Worm (Caenorhabditis elegans): ENCODE results near the gene R04A9.9.

DNA sequence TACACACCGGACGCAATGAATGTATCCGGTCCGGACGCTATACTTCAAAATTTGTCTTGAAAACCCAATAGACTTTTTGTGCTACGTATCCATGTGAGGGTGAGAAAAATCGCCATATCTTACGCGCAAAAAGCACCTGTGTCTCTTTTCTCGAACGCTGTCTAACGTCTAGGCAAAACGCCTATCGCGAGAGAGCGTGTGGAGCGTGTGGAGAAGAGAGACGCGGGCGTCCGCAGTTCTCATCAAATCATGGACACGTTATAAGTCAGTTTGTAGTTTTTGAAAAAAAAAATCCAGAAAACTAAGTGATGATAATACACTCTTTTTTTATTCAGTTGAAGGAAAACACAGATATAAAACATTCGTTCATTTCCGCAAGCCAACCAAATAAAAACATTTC is 9.3 kb downstream of the R04A9.9 start:
- TF ChIP-seq ets-7 (tag; optimal IDR thresholded peaks at IDR 0.05) (no peak), hmg-4 (GFP tag; optimal IDR thresholded peaks at IDR 0.05) (no peak)
